Fruit fly (Drosophila melanogaster): ENCODE measurements around the gene Blos2.
A peak's percentile ranks its signal among the peaks of the same experiment; 100 is the strongest.

The Blos2 gene

dm6 chr3L:11091943-11092609, 30.7 kb downstream of the Blos2 start (continued):
- TF ChIP-seq ase (GFP tag; IDR thresholded peaks at IDR 0.05) (no peak), CG11085 (GFP tag; IDR thresholded peaks at IDR 0.05) (no peak), CG11504 (tag; optimal IDR thresholded peaks at IDR 0.05) (peak; percentile 7), toy (GFP tag; IDR thresholded peaks at IDR 0.05) (no peak), slbo (GFP tag; IDR thresholded peaks at IDR 0.05) (peak; percentile 48), Dll (GFP tag; IDR thresholded peaks at IDR 0.05; ENCODE audit: partially characterized antibody) (no peak), nmo (GFP tag; optimal IDR thresholded peaks at IDR 0.05) (peak; percentile 27), E2f1 (GFP tag; IDR thresholded peaks at IDR 0.05) (no peak), fd102C (GFP tag; optimal IDR thresholded peaks at IDR 0.05) (no peak), pnt (GFP tag; optimal IDR thresholded peaks at IDR 0.05) (no peak), CG2889 (GFP tag; IDR thresholded peaks at IDR 0.05) (no peak), CG1024 (GFP tag; IDR thresholded peaks at IDR 0.05) (no peak), CG30403 (GFP tag; optimal IDR thresholded peaks at IDR 0.05) (peak; percentile 53), CG4404 (GFP tag; IDR thresholded peaks at IDR 0.05) (0 out of 2 replicates have a peak, but pooled peaks have one; percentile 24), emc (GFP tag; optimal IDR thresholded peaks at IDR 0.05) (no peak), Xbp1 (GFP tag; optimal IDR thresholded peaks at IDR 0.05) (peak; percentile 51), sens (GFP tag) (peak; percentile 6), esg (GFP tag; conservative IDR thresholded peaks at IDR 0.05) (no peak), Deaf1 (tag; optimal IDR thresholded peaks at IDR 0.05) (peak; percentile 60), ato (GFP tag; IDR thresholded peaks at IDR 0.05; ENCODE audit: partially characterized antibody) (0 out of 2 replicates have a peak, but pooled peaks have one; percentile 25), vnd (GFP tag; IDR thresholded peaks at IDR 0.05; ENCODE audit: partially characterized antibody) (no peak), CG3281 (GFP tag; optimal IDR thresholded peaks at IDR 0.05) (peak; percentile 35), h (optimal IDR thresholded peaks at IDR 0.05) (no peak), CG11456 (GFP tag; IDR thresholded peaks at IDR 0.05) (peak; percentile 67; the same call in 2 of the 3 replicates), fd3F (GFP tag; optimal IDR thresholded peaks at IDR 0.05) (no peak), CG31365 (tag; optimal IDR thresholded peaks at IDR 0.05) (no peak), nau (GFP tag; optimal IDR thresholded peaks at IDR 0.05) (peak; percentile 47), bsh (GFP tag; optimal IDR thresholded peaks at IDR 0.05) (peak in 1 of 2 experiments; percentile 34), CG42726 (GFP tag; IDR thresholded peaks at IDR 0.05; ENCODE audit: partially characterized antibody) (no peak), NC2α (GFP tag; optimal IDR thresholded peaks at IDR 0.05) (no peak), CG14441 (GFP tag; IDR thresholded peaks at IDR 0.05) (peak; percentile 7; the same call in 1 of the 2 replicates), CG33557 (GFP tag; optimal IDR thresholded peaks at IDR 0.05) (peak; percentile 22), CG17612 (GFP tag; IDR thresholded peaks at IDR 0.05) (no peak), cas (GFP tag; IDR thresholded peaks at IDR 0.05) (no peak), MTF-1 (GFP tag; optimal IDR thresholded peaks at IDR 0.05; ENCODE audit: borderline replicate concordance) (peak; percentile 28), vfl (GFP tag; optimal IDR thresholded peaks at IDR 0.05) (peak; percentile 22), CG16779 (GFP tag; IDR thresholded peaks at IDR 0.05) (peak; percentile 68; the same call in 1 of the 2 replicates), HLHmδ (GFP tag; optimal IDR thresholded peaks at IDR 0.05) (peak; percentile 33), CG12659 (GFP tag; optimal IDR thresholded peaks at IDR 0.05) (peak; percentile 61), Dp (GFP tag; optimal IDR thresholded peaks at IDR 0.05) (peak; percentile 2), tin (GFP tag; optimal IDR thresholded peaks at IDR 0.05) (peak; percentile 62), yki (optimal IDR thresholded peaks at IDR 0.05) (no peak), CG7786 (GFP tag; optimal IDR thresholded peaks at IDR 0.05) (peak; percentile 31), tll (GFP tag; optimal IDR thresholded peaks at IDR 0.05) (no peak), Vsx1 (GFP tag; optimal IDR thresholded peaks at IDR 0.05) (peak; percentile 47), CG8765 (GFP tag; IDR thresholded peaks at IDR 0.05) (no peak), gem (tag; optimal IDR thresholded peaks at IDR 0.05) (peak; percentile 10), twi (tag; optimal IDR thresholded peaks at IDR 0.05) (no peak), gcm2 (GFP tag; optimal IDR thresholded peaks at IDR 0.05) (no peak), Adf1 (GFP tag; IDR thresholded peaks at IDR 0.05) (no peak)
